Worm (Caenorhabditis elegans): ENCODE data around the gene T04F8.7.

DNA sequence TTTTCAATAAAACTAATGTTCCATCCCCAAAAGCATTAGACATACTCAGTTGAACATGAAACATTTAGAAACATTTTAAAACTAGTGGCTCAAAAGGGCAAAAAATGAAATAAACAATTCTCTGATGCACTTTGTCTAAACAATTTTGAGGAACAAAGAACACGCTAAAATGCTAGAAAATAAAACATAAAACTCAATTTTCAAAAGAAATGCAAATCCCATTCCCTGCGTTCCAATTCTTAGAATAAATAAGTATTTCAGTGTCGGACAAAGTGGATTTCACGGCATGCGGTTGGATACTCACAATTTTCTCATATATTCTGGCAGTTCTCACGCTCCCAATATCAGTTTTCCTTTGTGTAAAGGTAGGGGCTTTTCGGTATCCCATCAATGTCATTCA is 47.5 kb downstream of the T04F8.7 start:
- TF ChIP-seq nhr-179 (tag; optimal IDR thresholded peaks at IDR 0.05) (no peak), K12H6.12 (tag; optimal IDR thresholded peaks at IDR 0.05) (no peak), unc-62 (GFP tag; optimal IDR thresholded peaks at IDR 0.05) (no peak), egl-18 (GFP tag; IDR thresholded peaks at IDR 0.05) (no peak), akir-1 (GFP tag; optimal IDR thresholded peaks at IDR 0.05) (no peak), xnd-1 (tag; optimal IDR thresholded peaks at IDR 0.05) (no peak), F55B11.4 (tag; optimal IDR thresholded peaks at IDR 0.05; ENCODE audit: borderline replicate concordance, insufficient read depth) (no peak), snpc-4 (GFP tag; optimal IDR thresholded peaks at IDR 0.05) (no peak), snpc-4 (tag; optimal IDR thresholded peaks at IDR 0.05) (no peak), tbx-9 (tag; optimal IDR thresholded peaks at IDR 0.05; ENCODE audit: borderline replicate concordance) (no peak), mcd-1 (GFP tag; IDR thresholded peaks at IDR 0.05) (no peak)

Measured in whole organism, young adult.